Worm (Caenorhabditis elegans) whole organism, L2 larva: ENCODE results near the gene mig-6.

ENCODE experiments used
- F13H6.1 ChIP-seq: sonication (generic microtip); optimal IDR thresholded peaks from 2 replicates; lab custom pipeline; 2016; ENCODE audit warnings: missing genetic modification characterization, missing compliant biosample characterization
- R02D3.7 ChIP-seq: fragments of 150-350 bp; optimal IDR thresholded peaks from 2 replicates; lab custom pipeline; 2014; ENCODE audit warnings: missing biosample characterization, missing genetic modification characterization
- ZK546.5 ChIP-seq: sonication (generic microtip); optimal IDR thresholded peaks from 2 replicates; lab custom pipeline; 2017; ENCODE audit warnings: missing biosample characterization, missing genetic modification characterization
- alr-1 ChIP-seq: fragments of 150-350 bp; optimal IDR thresholded peaks from 2 replicates; lab custom pipeline; 2014; ENCODE audit warnings: missing biosample characterization, missing genetic modification characterization
- aly-2 ChIP-seq: fragments of 150-350 bp; optimal IDR thresholded peaks from 2 replicates; lab custom pipeline; 2014; ENCODE audit warnings: missing biosample characterization, missing genetic modification characterization
- blmp-1 ChIP-seq: sonication (generic microtip); optimal IDR thresholded peaks from 2 replicates; lab custom pipeline; 2017; ENCODE audit warnings: missing genetic modification characterization, mild to moderate bottlenecking, missing compliant biosample characterization, antibody characterized with exemption, moderate library complexity; ENCODE audit not compliant: insufficient read depth
- ceh-16 ChIP-seq: fragments of 150-350 bp; optimal IDR thresholded peaks from 2 replicates; lab custom pipeline; 2014; ENCODE audit warnings: missing biosample characterization, missing genetic modification characterization
- ceh-82 ChIP-seq: fragments of 150-350 bp; optimal IDR thresholded peaks from 2 replicates; lab custom pipeline; 2014; ENCODE audit warnings: missing biosample characterization, missing genetic modification characterization
- dmd-4 ChIP-seq: sonication (generic microtip); optimal IDR thresholded peaks from 2 replicates; lab custom pipeline; 2017; ENCODE audit warnings: missing biosample characterization, missing genetic modification characterization
- egl-27 ChIP-seq: sonication (generic microtip); optimal IDR thresholded peaks from 3 replicates; lab custom pipeline; 2017; ENCODE audit warnings: missing biosample characterization, missing genetic modification reagents, missing genetic modification characterization
- elt-1 ChIP-seq: fragments of 150-350 bp; optimal IDR thresholded peaks from 2 replicates; lab custom pipeline; 2014; ENCODE audit warnings: missing biosample characterization, missing genetic modification characterization
- fos-1 ChIP-seq: fragments of 150-350 bp; optimal IDR thresholded peaks from 2 replicates; lab custom pipeline; 2014; ENCODE audit warnings: missing biosample characterization, missing genetic modification characterization
- gmeb-1 ChIP-seq: fragments of 150-350 bp; optimal IDR thresholded peaks from 2 replicates; lab custom pipeline; 2014; ENCODE audit warnings: missing biosample characterization, missing genetic modification characterization
- lin-39 ChIP-seq: fragments of 150-350 bp; optimal IDR thresholded peaks from 2 replicates; lab custom pipeline; 2014; ENCODE audit warnings: missing biosample characterization, missing genetic modification reagents, missing genetic modification characterization
- mab-5 ChIP-seq: fragments of 150-350 bp; optimal IDR thresholded peaks from 2 replicates; lab custom pipeline; 2014; ENCODE audit warnings: missing biosample characterization, missing genetic modification characterization
- mbf-1 ChIP-seq: sonication (generic microtip); optimal IDR thresholded peaks from 2 replicates; lab custom pipeline; 2017; ENCODE audit warnings: missing biosample characterization, missing genetic modification characterization
- mdl-1 ChIP-seq, 2 experiments: fragments of 150-350 bp in 1 of 2; sonication (generic microtip) in 1 of 2; optimal IDR thresholded peaks; 2 replicates each; lab custom pipeline; 2017; ENCODE audit warnings: missing biosample characterization in 2 of 2, missing genetic modification characterization in 2 of 2
- nhr-10 ChIP-seq: sonication (generic microtip); optimal IDR thresholded peaks from 2 replicates; lab custom pipeline; 2017; ENCODE audit warnings: missing biosample characterization, missing genetic modification characterization
- nhr-11 ChIP-seq: fragments of 150-350 bp; optimal IDR thresholded peaks from 2 replicates; lab custom pipeline; 2014; ENCODE audit warnings: missing biosample characterization, missing genetic modification characterization
- nhr-12 ChIP-seq: fragments of 150-350 bp; optimal IDR thresholded peaks from 2 replicates; lab custom pipeline; 2014; ENCODE audit warnings: missing biosample characterization, missing genetic modification characterization
- nhr-21 ChIP-seq: fragments of 150-350 bp; optimal IDR thresholded peaks from 2 replicates; lab custom pipeline; 2014; ENCODE audit warnings: missing biosample characterization, missing genetic modification characterization
- nhr-23 ChIP-seq: fragments of 150-350 bp; optimal IDR thresholded peaks from 2 replicates; lab custom pipeline; 2014; ENCODE audit warnings: missing biosample characterization, missing genetic modification reagents, missing genetic modification characterization
- nhr-237 ChIP-seq: fragments of 150-350 bp; optimal IDR thresholded peaks from 2 replicates; lab custom pipeline; 2014; ENCODE audit warnings: missing biosample characterization, missing genetic modification characterization
- nhr-25 ChIP-seq: fragments of 150-350 bp; sonication (generic microtip); optimal IDR thresholded peaks from 3 replicates; lab custom pipeline; 2014; ENCODE audit warnings: missing biosample characterization, missing genetic modification characterization
- peb-1 ChIP-seq: fragments of 150-350 bp; optimal IDR thresholded peaks from 2 replicates; lab custom pipeline; 2014; ENCODE audit warnings: missing biosample characterization, missing genetic modification characterization
- sem-4 ChIP-seq: fragments of 150-350 bp; optimal IDR thresholded peaks from 2 replicates; lab custom pipeline; 2014; ENCODE audit warnings: missing biosample characterization, missing genetic modification reagents, missing genetic modification characterization
- sma-3 ChIP-seq: sonication (generic microtip); optimal IDR thresholded peaks from 2 replicates; lab custom pipeline; 2016; ENCODE audit warnings: missing genetic modification reagents, missing genetic modification characterization, missing compliant biosample characterization
- snpc-4 ChIP-seq: fragments of 150-350 bp; optimal IDR thresholded peaks from 2 replicates; lab custom pipeline; 2014; ENCODE audit warnings: missing biosample characterization, missing genetic modification characterization
- unc-39 ChIP-seq: fragments of 150-350 bp; optimal IDR thresholded peaks from 2 replicates; lab custom pipeline; 2014; ENCODE audit warnings: missing biosample characterization, missing genetic modification characterization
- unc-55 ChIP-seq: fragments of 150-350 bp; sonication (generic microtip); optimal IDR thresholded peaks from 3 replicates; lab custom pipeline; 2014; ENCODE audit warnings: missing biosample characterization, missing genetic modification reagents, missing genetic modification characterization
- unc-62 ChIP-seq: fragments of 150-350 bp; optimal IDR thresholded peaks from 2 replicates; lab custom pipeline; 2014; ENCODE audit warnings: missing biosample characterization, missing genetic modification reagents, missing genetic modification characterization
- ztf-11 ChIP-seq: sonication (generic microtip); optimal IDR thresholded peaks from 2 replicates; lab custom pipeline; 2017; ENCODE audit warnings: missing biosample characterization, missing genetic modification characterization
- ztf-4 ChIP-seq: fragments of 150-350 bp; optimal IDR thresholded peaks from 2 replicates; lab custom pipeline; 2014; ENCODE audit warnings: missing biosample characterization, missing genetic modification characterization

mig-6 gene

ce11 chrV:7861792-7862191 lies 34.8 kb downstream of the mig-6 start, which contains the start of gene C37C3.17:
TSS of gene C37C3.17 (minus strand) at chrV:7861892.
- TF ChIP-seq gmeb-1 (tag; lab: Kevin White, UChicago): no peak
- TF ChIP-seq mab-5: no peak
- TF ChIP-seq nhr-23 (tag; lab: Kevin White, UChicago): no peak
- TF ChIP-seq blmp-1: no peak
- TF ChIP-seq, all 48 proteins: peak for 0

ce11 chrV:7863020-7863523 lies 36.1 kb downstream of the mig-6 start, which contains the start of gene C37C3.10:
TSS of gene C37C3.10 (minus strand) at chrV:7863070.
- TF ChIP-seq fos-1 (tag; lab: Kevin White, UChicago) (peak; percentile 61), sem-4 (no peak), nhr-11 (tag; lab: Kevin White, UChicago) (no peak), unc-39 (tag; lab: Kevin White, UChicago) (no peak), nhr-12 (tag; lab: Kevin White, UChicago) (no peak)

ce11 chrV:7864663-7865062 lies 37.6 kb downstream of the mig-6 start, which contains the start of gene C37C3.11:
TSS of gene C37C3.11 (minus strand) at chrV:7864763.
- no peak for TF ChIP-seq aly-2 (tag; lab: Kevin White, UChicago)
- TF ChIP-seq egl-27 (tag; lab: Kevin White, UChicago): no peak
- TF ChIP-seq gmeb-1 (tag; lab: Kevin White, UChicago): no peak
- TF ChIP-seq R02D3.7 (tag; lab: Kevin White, UChicago): no peak

ce11 chrV:7870707-7871106 lies 43.7 kb downstream of the mig-6 start, which contains the start of gene nipi-4:
TSS of gene nipi-4 (minus strand) at chrV:7870807.
- no peak for TF ChIP-seq ZK546.5 (tag; lab: Kevin White, UChicago)
- no peak for TF ChIP-seq ztf-11
- TF ChIP-seq mbf-1 (tag; lab: Kevin White, UChicago): no peak
- no peak for TF ChIP-seq nhr-237 (tag; lab: Kevin White, UChicago)
- TF ChIP-seq dmd-4 (tag; lab: Kevin White, UChicago): no peak
- TF ChIP-seq nhr-10 (tag; lab: Kevin White, UChicago): no peak
- TF ChIP-seq lin-39 (tag; lab: Kevin White, UChicago): no peak
- TF ChIP-seq ztf-4 (tag; lab: Kevin White, UChicago): no peak
- TF ChIP-seq elt-1 (tag; lab: Kevin White, UChicago): no peak
- no peak for TF ChIP-seq unc-62
- no peak for TF ChIP-seq nhr-12 (tag; lab: Kevin White, UChicago)
- no peak for TF ChIP-seq peb-1 (tag; lab: Kevin White, UChicago)
- no peak for TF ChIP-seq alr-1 (tag; lab: Kevin White, UChicago)
- no peak for TF ChIP-seq ceh-16 (tag; lab: Kevin White, UChicago)
- no peak for TF ChIP-seq F13H6.1 (tag; lab: Kevin White, UChicago)
- no peak for TF ChIP-seq unc-55 (GFP tag; lab: Kevin White, UChicago)

ce11 chrV:7872945-7873344 lies 45.9 kb downstream of the mig-6 start:
- TF ChIP-seq snpc-4 (tag; lab: Kevin White, UChicago) (no peak), nhr-21 (no peak), blmp-1 (no peak), nhr-25 (tag; lab: Kevin White, UChicago) (no peak), ceh-82 (no peak), dmd-4 (tag; lab: Kevin White, UChicago) (no peak), ztf-11 (no peak), nhr-11 (tag; lab: Kevin White, UChicago) (no peak), R02D3.7 (tag; lab: Kevin White, UChicago) (no peak), unc-62 (no peak), ZK546.5 (tag; lab: Kevin White, UChicago) (no peak), mbf-1 (tag; lab: Kevin White, UChicago) (no peak), egl-27 (tag; lab: Kevin White, UChicago) (no peak), nhr-12 (tag; lab: Kevin White, UChicago) (no peak), nhr-23 (tag; lab: Kevin White, UChicago) (no peak), sma-3 (GFP tag; lab: Kevin White, UChicago) (no peak), mdl-1 (tag; optimal IDR thresholded peaks at IDR 0.05; lab: Kevin White, UChicago) (no peak), peb-1 (tag; lab: Kevin White, UChicago) (no peak), F13H6.1 (tag; lab: Kevin White, UChicago) (no peak), mab-5 (no peak)
